Comparison of ENCODE assay signal across 1 fruit fly cellular context in genomic region chr3R:23652525-23653108, dm6.
TF ChIP-seq lines count a peak whose summit lies in the region.

No protein-coding gene starts in this region.

TF ChIP-seq in whole organism, embryonic, 481 proteins besides CTCF, POLR2A, EP300 and RAD21 (continued from another document and continues in another):
- TF ChIP-seq klu (GFP tag; IDR thresholded peaks at IDR 0.05; lab: Robert Waterston, UW): no peak
- TF ChIP-seq CG17328 (GFP tag; IDR thresholded peaks at IDR 0.05; lab: Robert Waterston, UW): no peak
- peak; percentile 6 for TF ChIP-seq tio (GFP tag; optimal IDR thresholded peaks at IDR 0.05; lab: Kevin White, UChicago)
- TF ChIP-seq CG11560 (tag; IDR thresholded peaks at IDR 0.05; lab: Robert Waterston, UW): no peak
- TF ChIP-seq Fer3 (tag; optimal IDR thresholded peaks at IDR 0.05; lab: Kevin White, UChicago): peak; percentile 75
- no peak; the same call in 1 of the 2 replicates for TF ChIP-seq CkIIα-i1 (GFP tag; IDR thresholded peaks at IDR 0.05; lab: Robert Waterston, UW)
- no peak for TF ChIP-seq fd102C (GFP tag; optimal IDR thresholded peaks at IDR 0.05; lab: Kevin White, UChicago)
- TF ChIP-seq bbx (GFP tag; IDR thresholded peaks at IDR 0.05; lab: Robert Waterston, UW; ENCODE audit: partially characterized antibody): no peak
- no peak for TF ChIP-seq peb (GFP tag; IDR thresholded peaks at IDR 0.05; lab: Robert Waterston, UW)
- TF ChIP-seq dpn (GFP tag; optimal IDR thresholded peaks at IDR 0.05; lab: Kevin White, UChicago): peak; percentile 36 to 59
- TF ChIP-seq mld (GFP tag; IDR thresholded peaks at IDR 0.05; lab: Robert Waterston, UW; ENCODE audit: partially characterized antibody): no peak
- no peak for TF ChIP-seq Gsc (GFP tag; IDR thresholded peaks at IDR 0.05; lab: Robert Waterston, UW)
- TF ChIP-seq CG2120 (GFP tag; optimal IDR thresholded peaks at IDR 0.05; lab: Kevin White, UChicago): peak; percentile 81
- peak; percentile 14 for TF ChIP-seq CG1792 (GFP tag; optimal IDR thresholded peaks at IDR 0.05; lab: Kevin White, UChicago)
- TF ChIP-seq CG4617 (GFP tag; optimal IDR thresholded peaks at IDR 0.05; lab: Kevin White, UChicago; ENCODE audit: borderline replicate concordance): no peak
- peak; percentile 2 for TF ChIP-seq pzg (GFP tag; optimal IDR thresholded peaks at IDR 0.05; lab: Kevin White, UChicago)
- no peak for TF ChIP-seq trem (tag; optimal IDR thresholded peaks at IDR 0.05; lab: Kevin White, UChicago)
- no peak for TF ChIP-seq CG6654 (GFP tag; optimal IDR thresholded peaks at IDR 0.05; lab: Kevin White, UChicago)
- peak; percentile 48 for TF ChIP-seq mam (GFP tag; optimal IDR thresholded peaks at IDR 0.05; lab: Kevin White, UChicago)
- TF ChIP-seq gsb-n (tag; optimal IDR thresholded peaks at IDR 0.05; lab: Kevin White, UChicago): no peak
- TF ChIP-seq CG18599 (GFP tag; optimal IDR thresholded peaks at IDR 0.05; lab: Kevin White, UChicago): peak; percentile 87
- no peak for TF ChIP-seq CG11093 (GFP tag; IDR thresholded peaks at IDR 0.05; lab: Robert Waterston, UW)
- TF ChIP-seq Spps (tag; optimal IDR thresholded peaks at IDR 0.05; lab: Kevin White, UChicago): no peak
- TF ChIP-seq CG2199 (GFP tag; IDR thresholded peaks at IDR 0.05; lab: Robert Waterston, UW): no peak
- peak; percentile 18 for TF ChIP-seq Sry-δ (GFP tag; optimal IDR thresholded peaks at IDR 0.05; lab: Kevin White, UChicago)
- TF ChIP-seq btn (GFP tag; optimal IDR thresholded peaks at IDR 0.05; lab: Kevin White, UChicago): no peak
- peak; percentile 47; the same call in 1 of the 2 replicates for TF ChIP-seq CG4730 (GFP tag; IDR thresholded peaks at IDR 0.05; lab: Robert Waterston, UW)
- no peak for TF ChIP-seq Hr39 (optimal IDR thresholded peaks at IDR 0.05; lab: Kevin White, UChicago)
- TF ChIP-seq CG12071 (GFP tag; optimal IDR thresholded peaks at IDR 0.05; lab: Kevin White, UChicago): peak; percentile 83
- no peak for TF ChIP-seq unc-4 (GFP tag; IDR thresholded peaks at IDR 0.05; lab: Robert Waterston, UW; ENCODE audit: partially characterized antibody)
- TF ChIP-seq Dbx (GFP tag; IDR thresholded peaks at IDR 0.05; lab: Robert Waterston, UW): peak; percentile 86
- TF ChIP-seq CG14710 (tag; optimal IDR thresholded peaks at IDR 0.05; lab: Kevin White, UChicago): no peak
- TF ChIP-seq CG10147 (GFP tag; optimal IDR thresholded peaks at IDR 0.05; lab: Kevin White, UChicago): peak; percentile 57
- peak; percentile 59 for TF ChIP-seq crc (GFP tag; optimal IDR thresholded peaks at IDR 0.05; lab: Kevin White, UChicago)
- TF ChIP-seq ash1 (GFP tag; optimal IDR thresholded peaks at IDR 0.05; lab: Kevin White, UChicago): peak; percentile 62
- TF ChIP-seq cwo (GFP tag; optimal IDR thresholded peaks at IDR 0.05; lab: Kevin White, UChicago): peak; percentile 59
- TF ChIP-seq dati (GFP tag; IDR thresholded peaks at IDR 0.05; lab: Robert Waterston, UW): no peak
- no peak for TF ChIP-seq CG9215 (GFP tag; IDR thresholded peaks at IDR 0.05; lab: Robert Waterston, UW)
- TF ChIP-seq Vsx1 (GFP tag; optimal IDR thresholded peaks at IDR 0.05; lab: Kevin White, UChicago): peak; percentile 82
- no peak for TF ChIP-seq eve (GFP tag; optimal IDR thresholded peaks at IDR 0.05; lab: Kevin White, UChicago)
- TF ChIP-seq CG13894 (tag; optimal IDR thresholded peaks at IDR 0.05; lab: Kevin White, UChicago): peak; percentile 16
- TF ChIP-seq tgo (GFP tag; IDR thresholded peaks at IDR 0.05; lab: Robert Waterston, UW): no peak
- no peak for TF ChIP-seq CG17802 (tag; optimal IDR thresholded peaks at IDR 0.05; lab: Kevin White, UChicago)
- no peak for TF ChIP-seq CG30020 (tag; optimal IDR thresholded peaks at IDR 0.05; lab: Kevin White, UChicago)
- peak; percentile 41 for TF ChIP-seq CG17385 (GFP tag; optimal IDR thresholded peaks at IDR 0.05; lab: Kevin White, UChicago)
- no peak for TF ChIP-seq hb (GFP tag; IDR thresholded peaks at IDR 0.05; lab: Robert Waterston, UW; ENCODE audit: partially characterized antibody)
- no peak for TF ChIP-seq repo (GFP tag; optimal IDR thresholded peaks at IDR 0.05; lab: Kevin White, UChicago)
- TF ChIP-seq CG12769 (tag; optimal IDR thresholded peaks at IDR 0.05; lab: Kevin White, UChicago): peak; percentile 90
- peak; percentile 46 for TF ChIP-seq CG10543 (GFP tag; optimal IDR thresholded peaks at IDR 0.05; lab: Kevin White, UChicago)
- TF ChIP-seq CG12104 (GFP tag; optimal IDR thresholded peaks at IDR 0.05; lab: Kevin White, UChicago): no peak
- TF ChIP-seq Scr (GFP tag; IDR thresholded peaks at IDR 0.05; lab: Robert Waterston, UW; ENCODE audit: partially characterized antibody): no peak
- peak; percentile 40 for TF ChIP-seq emc (GFP tag; optimal IDR thresholded peaks at IDR 0.05; lab: Kevin White, UChicago)
- TF ChIP-seq NfI (GFP tag; optimal IDR thresholded peaks at IDR 0.05; lab: Kevin White, UChicago): peak; percentile 64
- TF ChIP-seq Dad (GFP tag; optimal IDR thresholded peaks at IDR 0.05; lab: Kevin White, UChicago): peak; percentile 54
- no peak for TF ChIP-seq CG32772 (GFP tag; IDR thresholded peaks at IDR 0.05; lab: Robert Waterston, UW)
- TF ChIP-seq CG1024 (GFP tag; IDR thresholded peaks at IDR 0.05; lab: Robert Waterston, UW): no peak
- TF ChIP-seq CrebB (tag; optimal IDR thresholded peaks at IDR 0.05; lab: Kevin White, UChicago): peak; percentile 62
- no peak for TF ChIP-seq Neu2 (GFP tag; optimal IDR thresholded peaks at IDR 0.05; lab: Kevin White, UChicago; ENCODE audit: borderline replicate concordance)
- TF ChIP-seq CG34224 (GFP tag; IDR thresholded peaks at IDR 0.05; lab: Robert Waterston, UW; ENCODE audit: partially characterized antibody): no peak
- TF ChIP-seq Nf-YC (tag; optimal IDR thresholded peaks at IDR 0.05; lab: Kevin White, UChicago): peak; percentile 34
- TF ChIP-seq Taf1 (GFP tag; IDR thresholded peaks at IDR 0.05; lab: Robert Waterston, UW): peak; percentile 14; the same call in 1 of the 2 replicates
- peak; percentile 81 for TF ChIP-seq nau (GFP tag; optimal IDR thresholded peaks at IDR 0.05; lab: Kevin White, UChicago)
- TF ChIP-seq kay (GFP tag; optimal IDR thresholded peaks at IDR 0.05; lab: Kevin White, UChicago): no peak
- no peak for TF ChIP-seq Dll (GFP tag; IDR thresholded peaks at IDR 0.05; lab: Robert Waterston, UW; ENCODE audit: partially characterized antibody)
- TF ChIP-seq CG17186 (GFP tag; optimal IDR thresholded peaks at IDR 0.05; lab: Kevin White, UChicago): no peak
- TF ChIP-seq rib (GFP tag; IDR thresholded peaks at IDR 0.05; lab: Robert Waterston, UW): peak; percentile 81
- TF ChIP-seq gcm (GFP tag; optimal IDR thresholded peaks at IDR 0.05; lab: Kevin White, UChicago): no peak
- TF ChIP-seq cato (GFP tag; optimal IDR thresholded peaks at IDR 0.05; lab: Kevin White, UChicago; ENCODE audit: borderline replicate concordance): no peak
- no peak for TF ChIP-seq CG7745 (tag; optimal IDR thresholded peaks at IDR 0.05; lab: Kevin White, UChicago)
- no peak for TF ChIP-seq toy (GFP tag; IDR thresholded peaks at IDR 0.05; lab: Robert Waterston, UW)
- TF ChIP-seq scrt (GFP tag; optimal IDR thresholded peaks at IDR 0.05; lab: Kevin White, UChicago): peak; percentile 60
- TF ChIP-seq chif (GFP tag; optimal IDR thresholded peaks at IDR 0.05; lab: Kevin White, UChicago): peak in 1 of 2 experiments; percentile 33
- TF ChIP-seq CG10565 (GFP tag; optimal IDR thresholded peaks at IDR 0.05; lab: Kevin White, UChicago): no peak
- peak; percentile 69 for TF ChIP-seq CG18011 (GFP tag; optimal IDR thresholded peaks at IDR 0.05; lab: Kevin White, UChicago)
- peak; percentile 88 for TF ChIP-seq Meics (GFP tag; optimal IDR thresholded peaks at IDR 0.05; lab: Kevin White, UChicago)
- no peak for TF ChIP-seq CG2202 (tag; optimal IDR thresholded peaks at IDR 0.05; lab: Kevin White, UChicago)
- no peak for TF ChIP-seq az2 (GFP tag; optimal IDR thresholded peaks at IDR 0.05; lab: Kevin White, UChicago)
- peak; percentile 55 for TF ChIP-seq CG12155 (GFP tag; optimal IDR thresholded peaks at IDR 0.05; lab: Kevin White, UChicago)
- no peak for TF ChIP-seq danr (GFP tag; IDR thresholded peaks at IDR 0.05; lab: Robert Waterston, UW)
- no peak for TF ChIP-seq cad (GFP tag; optimal IDR thresholded peaks at IDR 0.05; lab: Kevin White, UChicago)
- TF ChIP-seq CG18476 (GFP tag; optimal IDR thresholded peaks at IDR 0.05; lab: Kevin White, UChicago): peak; percentile 31
- TF ChIP-seq CG6854 (GFP tag; optimal IDR thresholded peaks at IDR 0.05; lab: Kevin White, UChicago): peak; percentile 77
- peak; percentile 22 for TF ChIP-seq CG3838 (GFP tag; optimal IDR thresholded peaks at IDR 0.05; lab: Kevin White, UChicago)
- peak; percentile 33; the same call in 2 of the 3 replicates for TF ChIP-seq CG14050 (GFP tag; IDR thresholded peaks at IDR 0.05; lab: Robert Waterston, UW)
- no peak for TF ChIP-seq CG4404 (GFP tag; IDR thresholded peaks at IDR 0.05; lab: Robert Waterston, UW)
- no peak for TF ChIP-seq CG16813 (GFP tag; IDR thresholded peaks at IDR 0.05; lab: Robert Waterston, UW; ENCODE audit: partially characterized antibody)
- peak; percentile 1 for TF ChIP-seq CG1602 (GFP tag; optimal IDR thresholded peaks at IDR 0.05; lab: Kevin White, UChicago)
- TF ChIP-seq CG4707 (GFP tag; optimal IDR thresholded peaks at IDR 0.05; lab: Kevin White, UChicago): no peak
- TF ChIP-seq CG12236 (GFP tag; optimal IDR thresholded peaks at IDR 0.05; lab: Kevin White, UChicago): peak; percentile 38
- no peak for TF ChIP-seq knrl (GFP tag; IDR thresholded peaks at IDR 0.05; lab: Robert Waterston, UW; ENCODE audit: partially characterized antibody)
- TF ChIP-seq CG5180 (GFP tag; optimal IDR thresholded peaks at IDR 0.05; lab: Kevin White, UChicago): peak; percentile 42
- no peak for TF ChIP-seq tna (GFP tag; IDR thresholded peaks at IDR 0.05; lab: Robert Waterston, UW; ENCODE audit: partially characterized antibody)
- TF ChIP-seq CG14965 (GFP tag; optimal IDR thresholded peaks at IDR 0.05; lab: Kevin White, UChicago; ENCODE audit: borderline replicate concordance): peak; percentile 26
- peak; percentile 34; the same call in 1 of the 2 replicates for TF ChIP-seq lmd (GFP tag; IDR thresholded peaks at IDR 0.05; lab: Robert Waterston, UW)
- TF ChIP-seq Hr78 (GFP tag; optimal IDR thresholded peaks at IDR 0.05; lab: Kevin White, UChicago): no peak
- 0 out of 2 replicates have a peak, but pooled peaks have one; percentile 21 for TF ChIP-seq ttk (GFP tag; IDR thresholded peaks at IDR 0.05; lab: Robert Waterston, UW)
- no peak for TF ChIP-seq Blimp-1 (GFP tag; optimal IDR thresholded peaks at IDR 0.05; lab: Kevin White, UChicago)
- peak; percentile 3; the same call in 1 of the 2 replicates for TF ChIP-seq Ada2b (GFP tag; IDR thresholded peaks at IDR 0.05; lab: Robert Waterston, UW)
- peak; percentile 54 for TF ChIP-seq CG7556 (GFP tag; optimal IDR thresholded peaks at IDR 0.05; lab: Kevin White, UChicago)
- no peak for TF ChIP-seq Doc2 (GFP tag; IDR thresholded peaks at IDR 0.05; lab: Robert Waterston, UW)
- TF ChIP-seq pum (GFP tag; optimal IDR thresholded peaks at IDR 0.05; lab: Kevin White, UChicago): no peak
- peak; percentile 88 for TF ChIP-seq CG3281 (GFP tag; optimal IDR thresholded peaks at IDR 0.05; lab: Kevin White, UChicago)
- peak; percentile 50 for TF ChIP-seq CG3163 (GFP tag; optimal IDR thresholded peaks at IDR 0.05; lab: Kevin White, UChicago)
- TF ChIP-seq Adf1 (GFP tag; IDR thresholded peaks at IDR 0.05; lab: Robert Waterston, UW): peak; percentile 40
- peak; percentile 11 for TF ChIP-seq shn (GFP tag; optimal IDR thresholded peaks at IDR 0.05; lab: Kevin White, UChicago)
- peak; percentile 56 for TF ChIP-seq CG1233 (GFP tag; optimal IDR thresholded peaks at IDR 0.05; lab: Kevin White, UChicago)
- TF ChIP-seq CG10267 (tag; optimal IDR thresholded peaks at IDR 0.05; lab: Kevin White, UChicago): no peak
- TF ChIP-seq Hsf (GFP tag; optimal IDR thresholded peaks at IDR 0.05; lab: Kevin White, UChicago): peak; percentile 27
- TF ChIP-seq onecut (GFP tag; IDR thresholded peaks at IDR 0.05; lab: Robert Waterston, UW): peak; percentile 7; the same call in 1 of the 2 replicates
- no peak for TF ChIP-seq CG16815 (GFP tag; optimal IDR thresholded peaks at IDR 0.05; lab: Kevin White, UChicago)
- 0 out of 2 replicates have a peak, but pooled peaks have one; percentile 5 for TF ChIP-seq H2.0 (GFP tag; IDR thresholded peaks at IDR 0.05; lab: Robert Waterston, UW)
- peak; percentile 13; the same call in 1 of the 2 replicates for TF ChIP-seq CG14667 (GFP tag; IDR thresholded peaks at IDR 0.05; lab: Robert Waterston, UW)
- TF ChIP-seq odd (GFP tag; optimal IDR thresholded peaks at IDR 0.05; lab: Kevin White, UChicago): peak; percentile 66
- peak; percentile 60 for TF ChIP-seq CG3995 (GFP tag; optimal IDR thresholded peaks at IDR 0.05; lab: Kevin White, UChicago)
- peak; percentile 73 for TF ChIP-seq HmgZ (tag; optimal IDR thresholded peaks at IDR 0.05; lab: Kevin White, UChicago)
- TF ChIP-seq Tbp (GFP tag; optimal IDR thresholded peaks at IDR 0.05; lab: Kevin White, UChicago): no peak
- TF ChIP-seq Atf3 (GFP tag; optimal IDR thresholded peaks at IDR 0.05; lab: Kevin White, UChicago): no peak
- TF ChIP-seq CG31365 (tag; optimal IDR thresholded peaks at IDR 0.05; lab: Kevin White, UChicago): peak; percentile 16
- no peak for TF ChIP-seq vnd (GFP tag; IDR thresholded peaks at IDR 0.05; lab: Robert Waterston, UW; ENCODE audit: partially characterized antibody)
- peak; percentile 71 for TF ChIP-seq lbe (GFP tag; optimal IDR thresholded peaks at IDR 0.05; lab: Kevin White, UChicago)
- TF ChIP-seq caup (GFP tag; optimal IDR thresholded peaks at IDR 0.05; lab: Kevin White, UChicago; ENCODE audit: severe bottlenecking): peak; percentile 93
- TF ChIP-seq ewg (GFP tag; optimal IDR thresholded peaks at IDR 0.05; lab: Kevin White, UChicago): no peak
- TF ChIP-seq gem (tag; optimal IDR thresholded peaks at IDR 0.05; lab: Kevin White, UChicago): peak; percentile 63
- no peak for TF ChIP-seq pita (GFP tag; optimal IDR thresholded peaks at IDR 0.05; lab: Kevin White, UChicago)
- peak; percentile 35; the same call in 1 of the 2 replicates for TF ChIP-seq CG6689 (GFP tag; IDR thresholded peaks at IDR 0.05; lab: Robert Waterston, UW)
- TF ChIP-seq B-H1 (GFP tag; IDR thresholded peaks at IDR 0.05; lab: Robert Waterston, UW): peak; percentile 20; the same call in 1 of the 3 replicates
- no peak for TF ChIP-seq CG42726 (GFP tag; IDR thresholded peaks at IDR 0.05; lab: Robert Waterston, UW; ENCODE audit: partially characterized antibody)
- no peak for TF ChIP-seq TFAM (GFP tag; optimal IDR thresholded peaks at IDR 0.05; lab: Kevin White, UChicago)
- TF ChIP-seq Elba2 (GFP tag; optimal IDR thresholded peaks at IDR 0.05; lab: Kevin White, UChicago): no peak
- peak; percentile 20 for TF ChIP-seq Sox100B (GFP tag; optimal IDR thresholded peaks at IDR 0.05; lab: Kevin White, UChicago)
